Fruit fly (Drosophila melanogaster) whole organism, embryonic: ENCODE data around the gene CG43800.

Source experiments
- BtbVII ChIP-seq: fragments of 200-800 bp; sonication (Bioruptor generic); optimal IDR thresholded peaks from 3 replicates; lab custom pipeline; 2017; ENCODE audit warnings: missing biosample characterization, mild to moderate bottlenecking, missing genetic modification characterization
- CG10274 ChIP-seq: fragments of 200-800 bp; sonication (Bioruptor generic); optimal IDR thresholded peaks from 3 replicates; lab custom pipeline; 2017; ENCODE audit warnings: missing biosample characterization, mild to moderate bottlenecking, missing genetic modification characterization
- CG10366 ChIP-seq: fragments of 200-800 bp; sonication (Bioruptor generic); IDR thresholded peaks from 2 replicates; pipeline ENCODE4 v1.3.6; 2022; ENCODE audit warnings: missing biosample characterization, missing genetic modification characterization
- CG11398 ChIP-seq: fragments of 200-800 bp; sonication (Bioruptor generic); optimal IDR thresholded peaks from 2 replicates; lab custom pipeline; 2016; ENCODE audit warnings: missing biosample characterization, missing genetic modification characterization
- CG12071 ChIP-seq: fragments of 200-800 bp; sonication (Bioruptor generic); optimal IDR thresholded peaks from 3 replicates; lab custom pipeline; 2018; ENCODE audit warnings: missing biosample characterization, mild to moderate bottlenecking, missing genetic modification characterization
- CG13287 ChIP-seq: fragments of 200-800 bp; sonication (Bioruptor generic); IDR thresholded peaks from 2 replicates; pipeline ENCODE4 v1.3.6; 2022; ENCODE audit warnings: missing biosample characterization, missing genetic modification characterization; ENCODE audit not compliant: partially characterized antibody
- CG15514 ChIP-seq: fragments of 200-800 bp; sonication (Bioruptor generic); optimal IDR thresholded peaks from 3 replicates; lab custom pipeline; 2017; ENCODE audit warnings: missing biosample characterization, missing genetic modification characterization, mild to moderate bottlenecking, moderate library complexity, missing genetic modification reagents
- CG15601 ChIP-seq: fragments of 200-800 bp; sonication (Bioruptor generic); optimal IDR thresholded peaks from 3 replicates; lab custom pipeline; 2019; ENCODE audit warnings: missing biosample characterization, mild to moderate bottlenecking, missing genetic modification characterization, moderate library complexity
- CG18011 ChIP-seq: fragments of 200-800 bp; sonication (Bioruptor generic); optimal IDR thresholded peaks from 2 replicates; lab custom pipeline; 2017; ENCODE audit warnings: missing biosample characterization, missing genetic modification characterization, mild to moderate bottlenecking, moderate library complexity, missing genotype
- CG2712 ChIP-seq: fragments of 200-800 bp; optimal IDR thresholded peaks from 3 replicates; lab custom pipeline; 2019; ENCODE audit warnings: missing biosample characterization, mild to moderate bottlenecking, missing genetic modification characterization, moderate library complexity
- CG30020 ChIP-seq: fragments of 200-800 bp; optimal IDR thresholded peaks from 2 replicates; lab custom pipeline; 2019; ENCODE audit warnings: missing biosample characterization, mild to moderate bottlenecking, missing genetic modification characterization, moderate library complexity
- CG31388 ChIP-seq: fragments of 200-800 bp; sonication (Bioruptor generic); optimal IDR thresholded peaks from 2 replicates; lab custom pipeline; 2016; ENCODE audit warnings: missing biosample characterization, missing genetic modification characterization
- CG32767 ChIP-seq: fragments of 200-800 bp; sonication (Bioruptor generic); IDR thresholded peaks from 2 replicates; pipeline ENCODE4 v1.3.6; 2022; ENCODE audit warnings: missing biosample characterization, missing genetic modification characterization
- CG34224 ChIP-seq: fragments of 200-800 bp; sonication (Bioruptor generic); IDR thresholded peaks from 3 replicates; pipeline ENCODE4 v1.3.6; 2022; ENCODE audit warnings: missing biosample characterization, missing genetic modification characterization; ENCODE audit not compliant: partially characterized antibody
- CG6813 ChIP-seq: fragments of 200-800 bp; sonication (Bioruptor generic); optimal IDR thresholded peaks from 2 replicates; lab custom pipeline; 2017; ENCODE audit warnings: missing biosample characterization, missing genetic modification characterization, mild to moderate bottlenecking, moderate library complexity, missing genetic modification reagents
- CG7928 ChIP-seq: fragments of 200-800 bp; sonication (Bioruptor generic); optimal IDR thresholded peaks from 2 replicates; lab custom pipeline; 2017; ENCODE audit warnings: missing biosample characterization, mild to moderate bottlenecking, missing genetic modification characterization
- CG8388 ChIP-seq: fragments of 200-800 bp; sonication (Bioruptor generic); optimal IDR thresholded peaks from 2 replicates; lab custom pipeline; 2019; ENCODE audit warnings: missing biosample characterization, mild to moderate bottlenecking, missing genetic modification characterization, moderate library complexity
- CG8478 ChIP-seq: fragments of >200 bp; optimal IDR thresholded peaks from 2 replicates; lab custom pipeline; 2018
- CTCF ChIP-seq: fragments of 200-800 bp; sonication (Bioruptor generic); optimal IDR thresholded peaks from 2 replicates; lab custom pipeline; 2017; ENCODE audit warnings: missing biosample characterization, mild to moderate bottlenecking, missing genetic modification characterization, moderate library complexity
- Dref ChIP-seq: fragments of 200-800 bp; sonication (Bioruptor generic); IDR thresholded peaks from 2 replicates; pipeline ENCODE4 v1.3.6; 2022; ENCODE audit warnings: missing biosample characterization, missing genetic modification characterization
- Gsc ChIP-seq: fragments of 200-800 bp; sonication (Bioruptor generic); IDR thresholded peaks from 2 replicates; pipeline ENCODE4 v1.3.6; 2022; ENCODE audit warnings: missing biosample characterization, missing genetic modification characterization
- Gug ChIP-seq: fragments of 200-800 bp; sonication (Bioruptor generic); IDR thresholded peaks from 4 replicates; pipeline ENCODE4 v1.3.6; 2022; ENCODE audit warnings: missing biosample characterization, missing genetic modification characterization
- H15 ChIP-seq: fragments of 200-800 bp; sonication (Bioruptor generic); IDR thresholded peaks from 3 replicates; pipeline ENCODE4 v1.3.6; 2022; ENCODE audit warnings: missing biosample characterization, missing genetic modification characterization
- HLH4C ChIP-seq: fragments of 200-800 bp; sonication (Bioruptor generic); IDR thresholded peaks from 3 replicates; pipeline ENCODE4 v1.3.6; 2022; ENCODE audit warnings: missing biosample characterization, missing genetic modification characterization; ENCODE audit not compliant: partially characterized antibody
- Hr51 ChIP-seq, 2 experiments: fragments of 200-800 bp; sonication (Bioruptor generic); optimal IDR thresholded peaks; 2 replicates in 1 of 2; 3 replicates in 1 of 2; lab custom pipeline; 2016 to 2018; ENCODE audit warnings: missing biosample characterization in 2 of 2, missing genetic modification characterization in 2 of 2, mild to moderate bottlenecking in 1 of 2, moderate library complexity in 1 of 2
- MTF-1 ChIP-seq: fragments of 200-800 bp; sonication (Bioruptor generic); optimal IDR thresholded peaks from 2 replicates; lab custom pipeline; 2018; ENCODE audit warnings: missing biosample characterization, mild to moderate bottlenecking, missing genetic modification characterization, borderline replicate concordance
- Mrtf ChIP-seq: fragments of 200-800 bp; sonication (Bioruptor generic); IDR thresholded peaks from 3 replicates; pipeline ENCODE4 v1.3.6; 2022; ENCODE audit warnings: missing biosample characterization, missing genetic modification characterization
- Myb ChIP-seq: fragments of 200-800 bp; sonication (Bioruptor generic); optimal IDR thresholded peaks from 2 replicates; lab custom pipeline; 2016; ENCODE audit warnings: missing biosample characterization, missing genetic modification characterization
- NC2α ChIP-seq: fragments of 200-800 bp; sonication (Bioruptor generic); optimal IDR thresholded peaks from 2 replicates; lab custom pipeline; 2016; ENCODE audit warnings: missing biosample characterization, missing genetic modification characterization
- NK7.1 ChIP-seq: fragments of 200-800 bp; sonication (Bioruptor generic); optimal IDR thresholded peaks from 3 replicates; lab custom pipeline; 2016; ENCODE audit warnings: missing biosample characterization, missing genetic modification characterization
- Nf-YA ChIP-seq: fragments of 200-800 bp; sonication (Bioruptor generic); IDR thresholded peaks from 2 replicates; pipeline ENCODE4 v1.3.6; 2022; ENCODE audit warnings: missing biosample characterization, missing genetic modification characterization
- Nf-YC ChIP-seq: fragments of 200-800 bp; optimal IDR thresholded peaks from 3 replicates; lab custom pipeline; 2019; ENCODE audit warnings: missing biosample characterization, mild to moderate bottlenecking, missing genetic modification characterization, moderate library complexity
- Rx ChIP-seq: fragments of 200-800 bp; sonication (Bioruptor generic); IDR thresholded peaks from 2 replicates; pipeline ENCODE4 v1.3.6; 2022; ENCODE audit warnings: missing biosample characterization, missing genetic modification characterization
- TFAM ChIP-seq: fragments of 200-800 bp; sonication (Bioruptor generic); optimal IDR thresholded peaks from 2 replicates; lab custom pipeline; 2017; ENCODE audit warnings: missing biosample characterization, missing genetic modification characterization, inconsistent platforms
- caup ChIP-seq: fragments of 200-800 bp; sonication (Bioruptor generic); optimal IDR thresholded peaks from 3 replicates; lab custom pipeline; 2017; ENCODE audit warnings: missing biosample characterization, mild to moderate bottlenecking, missing genetic modification characterization, moderate library complexity; ENCODE audit not compliant: severe bottlenecking
- dati ChIP-seq: fragments of 200-800 bp; sonication (Bioruptor generic); IDR thresholded peaks from 2 replicates; pipeline ENCODE4 v1.3.6; 2022; ENCODE audit warnings: missing biosample characterization, missing genetic modification characterization
- dmrt99B ChIP-seq: fragments of 200-800 bp; sonication (Bioruptor generic); optimal IDR thresholded peaks from 2 replicates; lab custom pipeline; 2018; ENCODE audit warnings: missing biosample characterization, mild to moderate bottlenecking, missing genetic modification characterization, moderate library complexity
- eve ChIP-seq, 2 experiments: fragments of >200 bp; optimal IDR thresholded peaks; 2 replicates each; lab custom pipeline; 2017; ENCODE audit warnings: missing biosample characterization in 2 of 2, missing genetic modification characterization in 2 of 2
- fru ChIP-seq: fragments of >200 bp; optimal IDR thresholded peaks from 2 replicates; lab custom pipeline; 2017
- gem ChIP-seq: fragments of 200-800 bp; sonication (Bioruptor generic); optimal IDR thresholded peaks from 2 replicates; lab custom pipeline; 2019; ENCODE audit warnings: missing biosample characterization, mild to moderate bottlenecking, missing genetic modification characterization, moderate library complexity
- grn ChIP-seq: fragments of 200-800 bp; sonication (Bioruptor generic); optimal IDR thresholded peaks from 3 replicates; lab custom pipeline; 2017; ENCODE audit warnings: missing biosample characterization, missing genetic modification characterization
- hb ChIP-seq: fragments of 200-800 bp; sonication (Bioruptor generic); IDR thresholded peaks from 3 replicates; pipeline ENCODE4 v1.3.6; 2022; ENCODE audit warnings: missing biosample characterization, missing genetic modification characterization; ENCODE audit not compliant: partially characterized antibody
- inv ChIP-seq: fragments of 200-800 bp; sonication (Bioruptor generic); IDR thresholded peaks from 2 replicates; pipeline ENCODE4 v1.3.6; 2022; ENCODE audit warnings: missing biosample characterization, missing genetic modification characterization; ENCODE audit not compliant: partially characterized antibody
- jumu ChIP-seq: fragments of 200-800 bp; sonication (Bioruptor generic); optimal IDR thresholded peaks from 3 replicates; lab custom pipeline; 2016; ENCODE audit warnings: missing biosample characterization, missing genetic modification characterization
- luna ChIP-seq: fragments of 200-800 bp; sonication (Bioruptor generic); optimal IDR thresholded peaks from 2 replicates; lab custom pipeline; 2016; ENCODE audit warnings: missing biosample characterization, missing genetic modification characterization
- pfk ChIP-seq: fragments of 200-800 bp; sonication (Bioruptor generic); optimal IDR thresholded peaks from 2 replicates; lab custom pipeline; 2018; ENCODE audit warnings: missing biosample characterization, mild to moderate bottlenecking, missing genetic modification characterization, moderate library complexity
- ro ChIP-seq: fragments of 200-800 bp; sonication (Bioruptor generic); IDR thresholded peaks from 2 replicates; pipeline ENCODE4 v1.3.6; 2022; ENCODE audit warnings: missing biosample characterization, missing genetic modification characterization
- sim ChIP-seq: fragments of 200-800 bp; sonication (Bioruptor generic); IDR thresholded peaks from 2 replicates; pipeline ENCODE4 v1.3.6; 2022; ENCODE audit warnings: missing biosample characterization, missing genetic modification characterization
- trem ChIP-seq: fragments of 200-800 bp; optimal IDR thresholded peaks from 3 replicates; lab custom pipeline; 2019; ENCODE audit warnings: missing biosample characterization, mild to moderate bottlenecking, missing genetic modification characterization, moderate library complexity
- twi ChIP-seq: fragments of 200-800 bp; optimal IDR thresholded peaks from 2 replicates; lab custom pipeline; 2019; ENCODE audit warnings: missing biosample characterization, mild to moderate bottlenecking, missing genetic modification characterization, moderate library complexity
- vfl ChIP-seq: fragments of 200-800 bp; sonication (Bioruptor generic); optimal IDR thresholded peaks from 2 replicates; lab custom pipeline; 2016; ENCODE audit warnings: missing biosample characterization, missing genetic modification characterization
- yki ChIP-seq: fragments of >200 bp; optimal IDR thresholded peaks from 3 replicates; lab custom pipeline; 2018

Gene CG43800

dm6 chr2L:7265970-7266369 lies 33.4 kb upstream of the CG43800 start (continued):
- TF ChIP-seq yki (lab: Kevin White, UChicago) (no peak), CG2712 (tag; lab: Kevin White, UChicago) (peak; percentile 66), sim (GFP tag; lab: Robert Waterston, UW) (no peak), HLH4C (GFP tag; lab: Robert Waterston, UW) (no peak), CG11398 (no peak), CG15601 (tag; lab: Kevin White, UChicago) (no peak), NC2α (GFP tag; lab: Kevin White, UChicago) (no peak), inv (GFP tag; lab: Robert Waterston, UW) (no peak), CG18011 (no peak), Dref (GFP tag; lab: Robert Waterston, UW) (no peak), eve (GFP tag; optimal IDR thresholded peaks at IDR 0.05; lab: Kevin White, UChicago) (peak in 1 of 2 experiments; percentile 43), hb (GFP tag; lab: Robert Waterston, UW) (no peak), Nf-YC (tag; lab: Kevin White, UChicago) (no peak), jumu (no peak), dati (GFP tag; lab: Robert Waterston, UW) (no peak), CG13287 (GFP tag; lab: Robert Waterston, UW) (no peak), CG10366 (peak; percentile 25; the same call in 1 of the 2 replicates), dmrt99B (tag; lab: Kevin White, UChicago) (peak; percentile 62), ro (GFP tag; lab: Robert Waterston, UW) (no peak), CTCF (no peak), CG15514 (GFP tag; lab: Kevin White, UChicago) (no peak), vfl (no peak), CG31388 (GFP tag; lab: Kevin White, UChicago) (no peak), CG32767 (GFP tag; lab: Robert Waterston, UW) (no peak), Hr51 (GFP tag; optimal IDR thresholded peaks at IDR 0.05; lab: Kevin White, UChicago) (peak in 1 of 2 experiments; percentile 31), TFAM (GFP tag; lab: Kevin White, UChicago) (no peak), CG34224 (no peak), grn (GFP tag; lab: Kevin White, UChicago) (no peak), twi (tag; lab: Kevin White, UChicago) (no peak), CG7928 (GFP tag; lab: Kevin White, UChicago) (no peak), CG8388 (GFP tag; lab: Kevin White, UChicago) (peak; percentile 57), Mrtf (GFP tag; lab: Robert Waterston, UW) (no peak), CG8478 (no peak), luna (GFP tag; lab: Kevin White, UChicago) (no peak), CG30020 (tag; lab: Kevin White, UChicago) (no peak), MTF-1 (no peak), CG12071 (GFP tag; lab: Kevin White, UChicago) (no peak), trem (tag; lab: Kevin White, UChicago) (no peak), fru (lab: Kevin White, UChicago) (no peak), Nf-YA (peak; percentile 37; the same call in 1 of the 2 replicates), Rx (GFP tag; lab: Robert Waterston, UW) (0 out of 2 replicates have a peak, but pooled peaks have one; percentile 3), pfk (GFP tag; lab: Kevin White, UChicago) (no peak), BtbVII (GFP tag; lab: Kevin White, UChicago) (no peak), Gug (GFP tag; lab: Robert Waterston, UW) (no peak), NK7.1 (GFP tag; lab: Kevin White, UChicago) (no peak), caup (GFP tag; lab: Kevin White, UChicago) (no peak), Gsc (GFP tag; lab: Robert Waterston, UW) (no peak), Myb (GFP tag; lab: Kevin White, UChicago) (no peak), CG10274 (GFP tag; lab: Kevin White, UChicago) (no peak), H15 (GFP tag; lab: Robert Waterston, UW) (0 out of 3 replicates have a peak, but pooled peaks have one; percentile 32), gem (tag; lab: Kevin White, UChicago) (peak; percentile 67), CG6813 (GFP tag; lab: Kevin White, UChicago) (no peak)
